Worm (Caenorhabditis elegans) whole organism, L3 larva: Measurements from ENCODE around the gene R148.5.

ENCODE experiments used
- R02D3.7 ChIP-seq: fragments of 150-350 bp; optimal IDR thresholded peaks from 2 replicates; lab custom pipeline; 2014; ENCODE audit warnings: missing biosample characterization, missing genetic modification characterization
- ZK546.5 ChIP-seq: sonication (generic microtip); optimal IDR thresholded peaks from 2 replicates; lab custom pipeline; 2017; ENCODE audit warnings: missing biosample characterization, missing genetic modification characterization
- ama-1 ChIP-seq: fragments of 150-350 bp; optimal IDR thresholded peaks from 2 replicates; lab custom pipeline; 2018
- ceh-16 ChIP-seq: sonication (generic microtip); optimal IDR thresholded peaks from 2 replicates; lab custom pipeline; 2017; ENCODE audit warnings: missing biosample characterization, missing genetic modification characterization
- ceh-28 ChIP-seq: fragments of 150-350 bp; optimal IDR thresholded peaks from 2 replicates; lab custom pipeline; 2014; ENCODE audit warnings: missing biosample characterization, missing genetic modification reagents, missing genetic modification characterization
- ceh-82 ChIP-seq: fragments of 150-350 bp; optimal IDR thresholded peaks from 2 replicates; lab custom pipeline; 2014; ENCODE audit warnings: missing biosample characterization, missing genetic modification characterization
- ceh-9 ChIP-seq: sonication (generic microtip); optimal IDR thresholded peaks from 2 replicates; lab custom pipeline; 2018; ENCODE audit warnings: missing biosample characterization, missing genetic modification characterization
- egl-27 ChIP-seq: sonication (generic microtip); optimal IDR thresholded peaks from 4 replicates; lab custom pipeline; 2017; ENCODE audit warnings: missing biosample characterization, missing genetic modification reagents, missing genetic modification characterization
- egl-5 ChIP-seq: fragments of 150-350 bp; optimal IDR thresholded peaks from 2 replicates; lab custom pipeline; 2017; ENCODE audit warnings: missing biosample characterization, missing genetic modification reagents, missing genetic modification characterization, inconsistent platforms
- elt-2 ChIP-seq: sonication (generic microtip); optimal IDR thresholded peaks from 2 replicates; lab custom pipeline; 2016; ENCODE audit warnings: missing genetic modification reagents, mild to moderate bottlenecking, missing genetic modification characterization, missing compliant biosample characterization
- elt-3 ChIP-seq, 3 experiments: fragments of 150-350 bp in 1 of 3; sonication (generic microtip) in 2 of 3; optimal IDR thresholded peaks; 2 replicates in 2 of 3; 4 replicates in 1 of 3; lab custom pipeline; 2014 to 2017; ENCODE audit warnings: missing biosample characterization in 3 of 3, missing genetic modification characterization in 3 of 3
- fkh-10 ChIP-seq: sonication (generic microtip); optimal IDR thresholded peaks from 2 replicates; lab custom pipeline; 2017; ENCODE audit warnings: missing biosample characterization, missing genetic modification reagents, missing genetic modification characterization
- fkh-2 ChIP-seq: fragments of 150-350 bp; optimal IDR thresholded peaks from 2 replicates; lab custom pipeline; 2014; ENCODE audit warnings: missing biosample characterization, missing genetic modification reagents, missing genetic modification characterization
- fos-1 ChIP-seq: fragments of 150-350 bp; optimal IDR thresholded peaks from 2 replicates; lab custom pipeline; 2014; ENCODE audit warnings: missing biosample characterization, missing genetic modification characterization
- hmg-11 ChIP-seq: sonication (generic microtip); optimal IDR thresholded peaks from 2 replicates; lab custom pipeline; 2016; ENCODE audit warnings: missing genetic modification characterization, missing compliant biosample characterization
- lin-15B ChIP-seq: fragments of 150-350 bp; optimal IDR thresholded peaks from 2 replicates; lab custom pipeline; 2014; ENCODE audit warnings: missing biosample characterization, missing genetic modification characterization
- lin-39 ChIP-seq: fragments of 150-350 bp; optimal IDR thresholded peaks from 2 replicates; lab custom pipeline; 2018; ENCODE audit warnings: missing biosample characterization, missing genetic modification reagents, missing genetic modification characterization
- mdl-1 ChIP-seq: fragments of 150-350 bp; optimal IDR thresholded peaks from 2 replicates; lab custom pipeline; 2014; ENCODE audit warnings: missing biosample characterization, missing genetic modification characterization
- mml-1 ChIP-seq: fragments of 150-350 bp; sonication (generic microtip); optimal IDR thresholded peaks from 3 replicates; lab custom pipeline; 2014; ENCODE audit warnings: missing biosample characterization, missing genetic modification characterization
- nfya-1 ChIP-seq: sonication (generic microtip); optimal IDR thresholded peaks from 2 replicates; lab custom pipeline; 2017; ENCODE audit warnings: missing genetic modification characterization, mild to moderate bottlenecking, missing compliant biosample characterization, antibody characterized with exemption, moderate library complexity; ENCODE audit not compliant: insufficient read depth
- nhr-11 ChIP-seq: fragments of 150-350 bp; optimal IDR thresholded peaks from 2 replicates; lab custom pipeline; 2014; ENCODE audit warnings: missing biosample characterization, missing genetic modification characterization
- nhr-12 ChIP-seq: fragments of 150-350 bp; optimal IDR thresholded peaks from 2 replicates; lab custom pipeline; 2014; ENCODE audit warnings: missing biosample characterization, missing genetic modification characterization
- nhr-23 ChIP-seq: fragments of 150-350 bp; optimal IDR thresholded peaks from 2 replicates; lab custom pipeline; 2014; ENCODE audit warnings: missing biosample characterization, missing genetic modification reagents, missing genetic modification characterization
- nhr-237 ChIP-seq: fragments of 150-350 bp; optimal IDR thresholded peaks from 2 replicates; lab custom pipeline; 2014; ENCODE audit warnings: missing biosample characterization, missing genetic modification characterization
- nhr-25 ChIP-seq: sonication (generic microtip); optimal IDR thresholded peaks from 2 replicates; lab custom pipeline; 2017; ENCODE audit warnings: missing biosample characterization, missing genetic modification characterization
- nhr-28 ChIP-seq: fragments of 150-350 bp; optimal IDR thresholded peaks from 2 replicates; lab custom pipeline; 2014; ENCODE audit warnings: missing biosample characterization, missing genetic modification characterization
- nhr-43 ChIP-seq: sonication (generic microtip); optimal IDR thresholded peaks from 2 replicates; lab custom pipeline; 2016; ENCODE audit warnings: mild to moderate bottlenecking, missing genetic modification characterization, missing compliant biosample characterization; ENCODE audit not compliant: poor library complexity, severe bottlenecking
- nhr-67 ChIP-seq: fragments of 150-350 bp; optimal IDR thresholded peaks from 2 replicates; lab custom pipeline; 2014; ENCODE audit warnings: missing biosample characterization, missing genetic modification characterization
- nhr-77 ChIP-seq: fragments of 150-350 bp; optimal IDR thresholded peaks from 2 replicates; lab custom pipeline; 2014; ENCODE audit warnings: missing biosample characterization, missing genetic modification characterization
- pha-4 ChIP-seq: fragments of 150-350 bp; optimal IDR thresholded peaks from 2 replicates; lab custom pipeline; 2014; ENCODE audit warnings: missing biosample characterization, missing genetic modification reagents, missing genetic modification characterization
- snpc-4 ChIP-seq: fragments of 150-350 bp; optimal IDR thresholded peaks from 2 replicates; lab custom pipeline; 2014; ENCODE audit warnings: missing biosample characterization, missing genetic modification characterization
- tbx-2 ChIP-seq: sonication (generic microtip); optimal IDR thresholded peaks from 2 replicates; lab custom pipeline; 2016; ENCODE audit warnings: mild to moderate bottlenecking, missing genetic modification characterization, missing compliant biosample characterization
- unc-39 ChIP-seq: sonication (generic microtip); optimal IDR thresholded peaks from 4 replicates; lab custom pipeline; 2017; ENCODE audit warnings: missing biosample characterization, missing genetic modification characterization
- unc-62 ChIP-seq: fragments of 150-350 bp; sonication (generic microtip); optimal IDR thresholded peaks from 4 replicates; lab custom pipeline; 2014; ENCODE audit warnings: missing biosample characterization, missing genetic modification reagents, missing genetic modification characterization
- zag-1 ChIP-seq: fragments of 150-350 bp; optimal IDR thresholded peaks from 2 replicates; lab custom pipeline; 2014; ENCODE audit warnings: missing biosample characterization, missing genetic modification characterization
- ztf-4 ChIP-seq: fragments of 150-350 bp; optimal IDR thresholded peaks from 2 replicates; lab custom pipeline; 2014; ENCODE audit warnings: missing biosample characterization, missing genetic modification characterization

R148.5 gene

ce11 chrIII:3176775-3177174 is 11.3 kb downstream of the R148.5 start:
- no peak for TF ChIP-seq nhr-23 (tag; lab: Kevin White, UChicago)
- no peak for TF ChIP-seq tbx-2 (tag; lab: Kevin White, UChicago)
- no peak for TF ChIP-seq hmg-11 (tag; lab: Kevin White, UChicago)
- TF ChIP-seq egl-27 (tag; lab: Kevin White, UChicago), result no peak
- TF ChIP-seq lin-39 (tag; lab: Kevin White, UChicago), result no peak
- TF ChIP-seq ama-1 (lab: Kevin White, UChicago), result no peak
- no peak for TF ChIP-seq mml-1
- TF ChIP-seq fos-1 (tag; lab: Kevin White, UChicago), result no peak
- TF ChIP-seq elt-2, result no peak
- TF ChIP-seq ceh-82 (tag; lab: Kevin White, UChicago), result no peak
- no peak for TF ChIP-seq nhr-28 (tag; lab: Kevin White, UChicago)
- TF ChIP-seq, all 47 proteins: peak for 0

- TF ChIP-seq nhr-12 (tag; lab: Kevin White, UChicago) (no peak), R02D3.7 (no peak), zag-1 (tag; lab: Kevin White, UChicago) (no peak), nfya-1 (tag; lab: Kevin White, UChicago) (no peak), fos-1 (tag; lab: Kevin White, UChicago) (no peak), elt-3 (tag; optimal IDR thresholded peaks at IDR 0.05; lab: Kevin White, UChicago) (no peak), lin-39 (tag; lab: Kevin White, UChicago) (no peak), ama-1 (lab: Kevin White, UChicago) (no peak), egl-5 (no peak), nhr-23 (tag; lab: Kevin White, UChicago) (no peak), mml-1 (no peak), ceh-28 (tag; lab: Kevin White, UChicago) (no peak), ZK546.5 (tag; lab: Kevin White, UChicago) (no peak)
Observed at ce11 chrIII:3179855-3180254, 14.4 kb downstream of the R148.5 start.

ce11 chrIII:3183377-3183776 is 17.9 kb downstream of the R148.5 start, which contains the start of gene lmtr-5:
TSS of gene lmtr-5 (plus strand) at chrIII:3183677.
- no peak for TF ChIP-seq unc-39 (tag; lab: Kevin White, UChicago)
- TF ChIP-seq pha-4, result no peak
- no peak for TF ChIP-seq nhr-12 (tag; lab: Kevin White, UChicago)
- TF ChIP-seq nhr-67, result no peak
- TF ChIP-seq nhr-43 (tag; lab: Kevin White, UChicago), result no peak
- TF ChIP-seq fkh-2, result no peak
- no peak for TF ChIP-seq ztf-4 (tag; lab: Kevin White, UChicago)
- no peak for TF ChIP-seq nhr-237 (tag; lab: Kevin White, UChicago)
- TF ChIP-seq fkh-10, result no peak
- no peak for TF ChIP-seq ceh-82 (tag; lab: Kevin White, UChicago)
- no peak for TF ChIP-seq lin-15B (tag; lab: Kevin White, UChicago)
- TF ChIP-seq nhr-77 (tag; lab: Kevin White, UChicago), result no peak
- no peak for TF ChIP-seq nhr-11 (tag; lab: Kevin White, UChicago)
- TF ChIP-seq nhr-28 (tag; lab: Kevin White, UChicago), result no peak
- no peak for TF ChIP-seq ama-1 (lab: Kevin White, UChicago)
- TF ChIP-seq, all 47 proteins: peak for 0

- TF ChIP-seq nhr-12 (tag; lab: Kevin White, UChicago) (no peak), ZK546.5 (tag; lab: Kevin White, UChicago) (no peak), fos-1 (tag; lab: Kevin White, UChicago) (no peak), nhr-23 (tag; lab: Kevin White, UChicago) (no peak), pha-4 (no peak), ceh-28 (tag; lab: Kevin White, UChicago) (no peak), egl-5 (no peak), unc-62 (GFP tag; lab: Kevin White, UChicago) (no peak), ceh-9 (no peak), zag-1 (tag; lab: Kevin White, UChicago) (no peak), elt-3 (tag; optimal IDR thresholded peaks at IDR 0.05; lab: Kevin White, UChicago) (no peak), nhr-28 (tag; lab: Kevin White, UChicago) (no peak), nhr-25 (no peak), tbx-2 (tag; lab: Kevin White, UChicago) (no peak), egl-27 (tag; lab: Kevin White, UChicago) (no peak), fkh-10 (no peak), nhr-237 (tag; lab: Kevin White, UChicago) (no peak)
Observed at ce11 chrIII:3185232-3185631, 19.8 kb downstream of the R148.5 start.

ce11 chrIII:3185980-3186379 is 20.5 kb downstream of the R148.5 start, which contains the start of gene mks-1:
TSS of gene mks-1 (plus strand) at chrIII:3186280.
- TF ChIP-seq snpc-4 (tag; lab: Kevin White, UChicago), result no peak
- no peak for TF ChIP-seq ceh-82 (tag; lab: Kevin White, UChicago)
- no peak for TF ChIP-seq mml-1
- TF ChIP-seq nhr-28 (tag; lab: Kevin White, UChicago), result no peak
- TF ChIP-seq nhr-77 (tag; lab: Kevin White, UChicago), result no peak
- no peak for TF ChIP-seq nfya-1 (tag; lab: Kevin White, UChicago)
- TF ChIP-seq mdl-1 (tag; lab: Kevin White, UChicago), result no peak
- no peak for TF ChIP-seq lin-39 (tag; lab: Kevin White, UChicago)
- TF ChIP-seq nhr-25, result no peak
- no peak for TF ChIP-seq ceh-16 (tag; lab: Kevin White, UChicago)
- TF ChIP-seq R02D3.7, result no peak
- TF ChIP-seq elt-2, result no peak
